Fruit fly (Drosophila melanogaster) whole organism, prepupa: ENCODE data around the gene Traf-like.
A peak's percentile ranks its signal among the peaks of the same experiment; 100 is the strongest.

ENCODE experiments used
- Blimp-1 ChIP-seq: fragments of 200-800 bp; sonication (Bioruptor generic); optimal IDR thresholded peaks from 3 replicates; lab custom pipeline; 2017; ENCODE audit warnings: missing biosample characterization, missing genetic modification characterization, mild to moderate bottlenecking, moderate library complexity, missing genetic modification reagents
- CG10631 ChIP-seq: fragments of 200-800 bp; sonication (Bioruptor generic); optimal IDR thresholded peaks from 2 replicates; lab custom pipeline; 2016; ENCODE audit warnings: missing biosample characterization, missing genetic modification characterization
- CG10669 ChIP-seq: fragments of 200-800 bp; sonication (Bioruptor generic); optimal IDR thresholded peaks from 3 replicates; lab custom pipeline; 2018; ENCODE audit warnings: missing biosample characterization, mild to moderate bottlenecking, missing genetic modification characterization, moderate library complexity
- CG11294 ChIP-seq: fragments of 200-800 bp; sonication (Bioruptor generic); IDR thresholded peaks from 2 replicates; pipeline ENCODE4 v1.3.6; 2022; ENCODE audit warnings: missing biosample characterization, missing genetic modification characterization
- CG11762 ChIP-seq: fragments of 200-800 bp; sonication (Bioruptor generic); optimal IDR thresholded peaks from 3 replicates; lab custom pipeline; 2016; ENCODE audit warnings: missing biosample characterization, missing genetic modification characterization; ENCODE audit not compliant: insufficient read depth
- CG15336 ChIP-seq: fragments of 200-800 bp; sonication (Bioruptor generic); IDR thresholded peaks from 2 replicates; pipeline ENCODE4 v1.3.6; 2022; ENCODE audit warnings: missing biosample characterization, missing genetic modification characterization
- CG1621 ChIP-seq: fragments of 200-800 bp; sonication (Bioruptor generic); optimal IDR thresholded peaks from 3 replicates; lab custom pipeline; 2018; ENCODE audit warnings: missing biosample characterization, mild to moderate bottlenecking, missing genetic modification characterization
- CG16779 ChIP-seq: fragments of 200-800 bp; sonication (Bioruptor generic); optimal IDR thresholded peaks from 3 replicates; lab custom pipeline; 2017; ENCODE audit warnings: missing biosample characterization, mild to moderate bottlenecking, missing genetic modification characterization
- CG3032 ChIP-seq: fragments of 200-800 bp; optimal IDR thresholded peaks from 2 replicates; lab custom pipeline; 2019; ENCODE audit warnings: missing biosample characterization, mild to moderate bottlenecking, missing genetic modification characterization, moderate library complexity
- CG31627 ChIP-seq: fragments of 200-800 bp; sonication (Bioruptor generic); optimal IDR thresholded peaks from 3 replicates; lab custom pipeline; 2016; ENCODE audit warnings: missing biosample characterization, missing genetic modification characterization
- CG34406 ChIP-seq: fragments of 200-800 bp; sonication (Bioruptor generic); optimal IDR thresholded peaks from 3 replicates; lab custom pipeline; 2016; ENCODE audit warnings: missing biosample characterization, missing genetic modification characterization
- CG3919 ChIP-seq: fragments of 200-800 bp; sonication (Bioruptor generic); optimal IDR thresholded peaks from 3 replicates; lab custom pipeline; 2016; ENCODE audit warnings: missing biosample characterization, missing genetic modification characterization
- CG4318 ChIP-seq: fragments of 200-800 bp; sonication (Bioruptor generic); optimal IDR thresholded peaks from 3 replicates; lab custom pipeline; 2017; ENCODE audit warnings: missing biosample characterization, mild to moderate bottlenecking, missing genetic modification characterization
- CG6163 ChIP-seq: fragments of 200-800 bp; sonication (Bioruptor generic); IDR thresholded peaks from 3 replicates; pipeline ENCODE4 v1.3.6; 2022; ENCODE audit warnings: missing biosample characterization, missing genetic modification characterization
- CG6276 ChIP-seq: fragments of 200-800 bp; sonication (Bioruptor generic); optimal IDR thresholded peaks from 2 replicates; lab custom pipeline; 2017; ENCODE audit warnings: missing biosample characterization, mild to moderate bottlenecking, missing genetic modification characterization
- CG6792 ChIP-seq: fragments of 200-800 bp; sonication (Bioruptor generic); optimal IDR thresholded peaks from 3 replicates; lab custom pipeline; 2016; ENCODE audit warnings: missing biosample characterization, missing genetic modification characterization
- CG6808 ChIP-seq: fragments of 200-800 bp; sonication (Bioruptor generic); optimal IDR thresholded peaks from 3 replicates; lab custom pipeline; 2017; ENCODE audit warnings: missing biosample characterization, missing genetic modification characterization, mild to moderate bottlenecking, moderate library complexity, missing genetic modification reagents
- CG6854 ChIP-seq: fragments of 200-800 bp; sonication (Bioruptor generic); optimal IDR thresholded peaks from 2 replicates; lab custom pipeline; 2017; ENCODE audit warnings: missing biosample characterization, mild to moderate bottlenecking, missing genetic modification characterization
- CG7368 ChIP-seq: fragments of 200-800 bp; sonication (Bioruptor generic); optimal IDR thresholded peaks from 3 replicates; lab custom pipeline; 2016; ENCODE audit warnings: missing biosample characterization, missing genetic modification characterization
- CG8119 ChIP-seq: fragments of 200-800 bp; sonication (Bioruptor generic); IDR thresholded peaks from 3 replicates; pipeline ENCODE4 v1.3.6; 2022; ENCODE audit warnings: missing biosample characterization, missing genetic modification characterization
- CG8319 ChIP-seq: fragments of 200-800 bp; sonication (Bioruptor generic); optimal IDR thresholded peaks from 3 replicates; lab custom pipeline; 2016; ENCODE audit warnings: missing biosample characterization, missing genetic modification characterization
- CG8632 ChIP-seq: fragments of 200-800 bp; sonication (Bioruptor generic); optimal IDR thresholded peaks from 3 replicates; lab custom pipeline; 2016; ENCODE audit warnings: missing biosample characterization, missing genetic modification characterization
- Eip75B ChIP-seq: fragments of 200-800 bp; sonication (Bioruptor generic); optimal IDR thresholded peaks from 3 replicates; lab custom pipeline; 2016; ENCODE audit warnings: missing biosample characterization, missing genetic modification characterization
- Eip93F ChIP-seq: fragments of 200-800 bp; sonication (Bioruptor generic); optimal IDR thresholded peaks from 2 replicates; lab custom pipeline; 2016; ENCODE audit warnings: missing biosample characterization, mild to moderate bottlenecking, missing genetic modification characterization
- Ets21C ChIP-seq: fragments of 200-800 bp; sonication (Bioruptor generic); optimal IDR thresholded peaks from 3 replicates; lab custom pipeline; 2016; ENCODE audit warnings: missing biosample characterization, missing genetic modification characterization
- Ets96B ChIP-seq: fragments of 200-800 bp; optimal IDR thresholded peaks from 2 replicates; lab custom pipeline; 2019; ENCODE audit warnings: missing biosample characterization, mild to moderate bottlenecking, missing genetic modification characterization, moderate library complexity
- Hr38 ChIP-seq: sonication (Bioruptor generic); optimal IDR thresholded peaks from 2 replicates; lab custom pipeline; 2016; ENCODE audit warnings: missing biosample characterization, missing genetic modification characterization
- Hr4 ChIP-seq: fragments of 200-800 bp; sonication (Bioruptor generic); optimal IDR thresholded peaks from 3 replicates; lab custom pipeline; 2016; ENCODE audit warnings: missing biosample characterization, missing genetic modification characterization
- Lpt ChIP-seq: fragments of 200-800 bp; sonication (Bioruptor generic); optimal IDR thresholded peaks from 3 replicates; lab custom pipeline; 2016; ENCODE audit warnings: missing biosample characterization, missing genetic modification characterization
- Met ChIP-seq: fragments of 200-800 bp; sonication (Bioruptor generic); optimal IDR thresholded peaks from 3 replicates; lab custom pipeline; 2016; ENCODE audit warnings: missing biosample characterization, missing genetic modification characterization
- Smox ChIP-seq: fragments of 200-800 bp; sonication (Bioruptor generic); optimal IDR thresholded peaks from 3 replicates; lab custom pipeline; 2016; ENCODE audit warnings: missing biosample characterization, missing genetic modification characterization
- Sox102F ChIP-seq: fragments of 200-800 bp; sonication (Bioruptor generic); optimal IDR thresholded peaks from 2 replicates; lab custom pipeline; 2016; ENCODE audit warnings: missing biosample characterization, mild to moderate bottlenecking, missing genetic modification characterization
- Sox14 ChIP-seq: fragments of 200-800 bp; sonication (Bioruptor generic); optimal IDR thresholded peaks from 3 replicates; lab custom pipeline; 2016; ENCODE audit warnings: missing biosample characterization, missing genetic modification characterization
- Sox15 ChIP-seq: fragments of 200-800 bp; sonication (Bioruptor generic); optimal IDR thresholded peaks from 3 replicates; lab custom pipeline; 2016; ENCODE audit warnings: missing biosample characterization, missing genetic modification characterization
- achi ChIP-seq: fragments of 200-800 bp; sonication (Bioruptor generic); optimal IDR thresholded peaks from 3 replicates; lab custom pipeline; 2016; ENCODE audit warnings: missing biosample characterization, missing genetic modification characterization
- acj6 ChIP-seq: fragments of 200-800 bp; sonication (Bioruptor generic); optimal IDR thresholded peaks from 3 replicates; lab custom pipeline; 2016; ENCODE audit warnings: missing biosample characterization, missing genetic modification characterization
- dac ChIP-seq: fragments of 200-800 bp; sonication (Bioruptor generic); optimal IDR thresholded peaks from 2 replicates; lab custom pipeline; 2017; ENCODE audit warnings: missing biosample characterization, mild to moderate bottlenecking, missing genetic modification characterization
- dsx ChIP-seq: fragments of 200-800 bp; optimal IDR thresholded peaks from 3 replicates; lab custom pipeline; 2019; ENCODE audit warnings: missing biosample characterization, mild to moderate bottlenecking, missing genetic modification characterization, moderate library complexity; ENCODE audit not compliant: poor library complexity, severe bottlenecking
- eg ChIP-seq: fragments of 200-800 bp; sonication (Bioruptor generic); IDR thresholded peaks from 3 replicates; pipeline ENCODE4 v1.3.6; 2022; ENCODE audit warnings: missing biosample characterization, missing genetic modification characterization
- fd59A ChIP-seq: fragments of 200-800 bp; sonication (Bioruptor generic); optimal IDR thresholded peaks from 2 replicates; lab custom pipeline; 2017; ENCODE audit warnings: missing biosample characterization, mild to moderate bottlenecking, missing genetic modification characterization, missing genetic modification reagents
- fd85E ChIP-seq: fragments of 200-800 bp; sonication (Bioruptor generic); optimal IDR thresholded peaks from 3 replicates; lab custom pipeline; 2016; ENCODE audit warnings: missing biosample characterization, missing genetic modification characterization
- lz ChIP-seq: fragments of 200-800 bp; sonication (Bioruptor generic); optimal IDR thresholded peaks from 3 replicates; lab custom pipeline; 2016; ENCODE audit warnings: missing biosample characterization, missing genetic modification characterization
- net ChIP-seq: fragments of 200-800 bp; sonication (Bioruptor generic); optimal IDR thresholded peaks from 3 replicates; lab custom pipeline; 2016; ENCODE audit warnings: missing biosample characterization, missing genetic modification characterization
- pdm3 ChIP-seq: fragments of 200-800 bp; sonication (Bioruptor generic); optimal IDR thresholded peaks from 3 replicates; lab custom pipeline; 2016; ENCODE audit warnings: missing biosample characterization, missing genetic modification characterization
- salr ChIP-seq, 2 experiments: fragments of 200-800 bp; sonication (Bioruptor generic); optimal IDR thresholded peaks; 3 replicates each; lab custom pipeline; 2016 to 2018; ENCODE audit warnings: missing biosample characterization in 2 of 2, missing genetic modification characterization in 2 of 2, mild to moderate bottlenecking in 1 of 2
- spab ChIP-seq: fragments of 200-800 bp; sonication (Bioruptor generic); optimal IDR thresholded peaks from 2 replicates; lab custom pipeline; 2017; ENCODE audit warnings: missing biosample characterization, mild to moderate bottlenecking, missing genetic modification characterization, missing genetic modification reagents
- ss ChIP-seq, 2 experiments: fragments of 200-800 bp; sonication (Bioruptor generic); optimal IDR thresholded peaks; 2 replicates in 1 of 2; 3 replicates in 1 of 2; lab custom pipeline; 2017 to 2018; ENCODE audit warnings: mild to moderate bottlenecking in 2 of 2, missing biosample characterization in 2 of 2, missing genetic modification characterization in 2 of 2, moderate library complexity in 1 of 2
- svp ChIP-seq: fragments of 200-800 bp; sonication (Bioruptor generic); peaks from one replicate; lab custom pipeline; 2016; ENCODE audit warnings: missing biosample characterization, missing genetic modification characterization
- topi ChIP-seq: fragments of 200-800 bp; sonication (Bioruptor generic); optimal IDR thresholded peaks from 3 replicates; lab custom pipeline; 2016; ENCODE audit warnings: missing biosample characterization, missing genetic modification characterization
- vri ChIP-seq: fragments of 200-800 bp; sonication (Bioruptor generic); optimal IDR thresholded peaks from 3 replicates; lab custom pipeline; 2016; ENCODE audit warnings: missing biosample characterization, mild to moderate bottlenecking, missing genetic modification characterization

Gene Traf-like

dm6 chrX:16384843-16385726 lies 29.8 kb upstream of the Traf-like start, which contains the start of the genes CG9992 and CG4239:
CG9992 (minus strand) TSS chrX:16384908.
CG4239 (plus strand) TSS chrX:16385278.
- TF ChIP-seq CG31627 (GFP tag; lab: Kevin White, UChicago) (peak; percentile 75), lz (GFP tag; lab: Kevin White, UChicago) (peak; percentile 47), CG6854 (no peak), vri (GFP tag; lab: Kevin White, UChicago) (no peak), Ets96B (peak; percentile 49), Eip75B (GFP tag; lab: Kevin White, UChicago) (no peak), CG7368 (no peak), svp (GFP tag; lab: Kevin White, UChicago) (no peak), Hr38 (GFP tag; lab: Kevin White, UChicago) (no peak), Sox102F (GFP tag; lab: Kevin White, UChicago) (no peak), Hr4 (GFP tag; lab: Kevin White, UChicago) (peak; percentile 51), CG3032 (tag; lab: Kevin White, UChicago) (peak; percentile 75), CG6808 (GFP tag; lab: Kevin White, UChicago) (no peak), eg (peak; percentile 68), CG11762 (GFP tag; lab: Kevin White, UChicago) (no peak), salr (GFP tag; optimal IDR thresholded peaks at IDR 0.05; lab: Kevin White, UChicago) (no peak), acj6 (GFP tag; lab: Kevin White, UChicago) (no peak), fd85E (GFP tag; lab: Kevin White, UChicago) (no peak), CG16779 (no peak), CG34406 (no peak), Blimp-1 (peak; percentile 62), Lpt (GFP tag; lab: Kevin White, UChicago) (peak; percentile 44), CG3919 (no peak), CG6163 (GFP tag; lab: Robert Waterston, UW) (peak; percentile 53; the same call in 1 of the 3 replicates), CG8632 (GFP tag; lab: Kevin White, UChicago) (peak; percentile 3), Smox (no peak), CG15336 (GFP tag; lab: Robert Waterston, UW) (peak; percentile 16; the same call in 1 of the 2 replicates), Sox15 (GFP tag; lab: Kevin White, UChicago) (peak; percentile 67), dsx (no peak), Met (GFP tag; lab: Kevin White, UChicago) (peak; percentile 52), CG10631 (GFP tag; lab: Kevin White, UChicago) (peak; percentile 65), CG11294 (GFP tag; lab: Robert Waterston, UW) (no peak), CG4318 (peak; percentile 63), Eip93F (GFP tag; lab: Kevin White, UChicago) (peak; percentile 28), CG6276 (no peak), CG6792 (peak; percentile 6), ss (GFP tag; optimal IDR thresholded peaks at IDR 0.05; lab: Kevin White, UChicago) (no peak), CG8319 (peak; percentile 9), fd59A (GFP tag; lab: Kevin White, UChicago) (peak; percentile 19), pdm3 (no peak), CG8119 (GFP tag; lab: Robert Waterston, UW) (peak; percentile 48; the same call in 1 of the 3 replicates), CG10669 (GFP tag; lab: Kevin White, UChicago) (no peak), net (GFP tag; lab: Kevin White, UChicago) (no peak), spab (GFP tag; lab: Kevin White, UChicago) (no peak), topi (GFP tag; lab: Kevin White, UChicago) (peak; percentile 43), dac (GFP tag; lab: Kevin White, UChicago) (no peak), Ets21C (GFP tag; lab: Kevin White, UChicago) (peak; percentile 56), Sox14 (GFP tag; lab: Kevin White, UChicago) (peak; percentile 19), achi (GFP tag; lab: Kevin White, UChicago) (no peak), CG1621 (tag; lab: Kevin White, UChicago) (no peak)
